Worm (Caenorhabditis elegans) whole organism, L3 larva: ENCODE results near the gene Y38H6C.8.

ENCODE experiments used
- aly-2 ChIP-seq: fragments of 150-350 bp; optimal IDR thresholded peaks from 2 replicates; lab custom pipeline; 2014; ENCODE audit warnings: missing biosample characterization, missing genetic modification characterization
- snpc-4 ChIP-seq: fragments of 150-350 bp; optimal IDR thresholded peaks from 2 replicates; lab custom pipeline; 2014; ENCODE audit warnings: missing biosample characterization, missing genetic modification characterization

- TF ChIP-seq snpc-4 (tag; lab: Kevin White, UChicago) (no peak), aly-2 (tag; lab: Kevin White, UChicago) (no peak)
Measured at ce11 chrV:20536208-20536607, 22.4 kb downstream of the Y38H6C.8 start, which contains the start of gene Y38H6C.15.
